Fruit fly (Drosophila melanogaster) whole organism, adult: ENCODE results near the gene CG17681.

Source experiments
- CG12768 ChIP-seq: fragments of 200-800 bp; sonication (Bioruptor generic); optimal IDR thresholded peaks from 2 replicates; lab custom pipeline; 2017; ENCODE audit warnings: missing biosample characterization, missing genetic modification characterization, mild to moderate bottlenecking, moderate library complexity, missing genetic modification reagents
- CG1620 ChIP-seq: fragments of 200-800 bp; sonication (Bioruptor generic); optimal IDR thresholded peaks from 2 replicates; lab custom pipeline; 2016; ENCODE audit warnings: missing biosample characterization, missing genetic modification characterization
- CG5204 ChIP-seq: fragments of 200-800 bp; sonication (Bioruptor generic); optimal IDR thresholded peaks from 2 replicates; lab custom pipeline; 2016; ENCODE audit warnings: missing biosample characterization, missing genetic modification characterization
- CG7101 ChIP-seq: fragments of 200-800 bp; sonication (Bioruptor generic); optimal IDR thresholded peaks from 2 replicates; lab custom pipeline; 2018; ENCODE audit warnings: missing biosample characterization, mild to moderate bottlenecking, missing genetic modification characterization, moderate library complexity
- Clk ChIP-seq: fragments of 200-800 bp; sonication (Bioruptor generic); optimal IDR thresholded peaks from 2 replicates; lab custom pipeline; 2017; ENCODE audit warnings: missing biosample characterization, missing genetic modification characterization
- Crg-1 ChIP-seq: fragments of 200-800 bp; sonication (Bioruptor generic); optimal IDR thresholded peaks from 2 replicates; lab custom pipeline; 2016; ENCODE audit warnings: missing biosample characterization, missing genetic modification characterization
- Mnt ChIP-seq: fragments of 200-800 bp; sonication (Bioruptor generic); optimal IDR thresholded peaks from 2 replicates; lab custom pipeline; 2016; ENCODE audit warnings: missing biosample characterization, mild to moderate bottlenecking, missing genetic modification characterization
- cic ChIP-seq: fragments of 200-800 bp; sonication (Bioruptor generic); optimal IDR thresholded peaks from 2 replicates; lab custom pipeline; 2017; ENCODE audit warnings: missing biosample characterization, mild to moderate bottlenecking, missing genetic modification characterization, moderate library complexity
- cnc ChIP-seq, 2 experiments: fragments of >200 bp; optimal IDR thresholded peaks; 2 replicates each; lab custom pipeline; 2017
- kay ChIP-seq: fragments of 200-800 bp; sonication (Bioruptor generic); peaks from one replicate; lab custom pipeline; 2016; ENCODE audit warnings: missing biosample characterization, missing genetic modification characterization, borderline replicate concordance
- ovo ChIP-seq: fragments of 200-800 bp; sonication (Bioruptor generic); optimal IDR thresholded peaks from 2 replicates; lab custom pipeline; 2016; ENCODE audit warnings: missing biosample characterization, missing genetic modification characterization
- pad ChIP-seq: fragments of 200-800 bp; sonication (Bioruptor generic); optimal IDR thresholded peaks from 3 replicates; lab custom pipeline; 2017; ENCODE audit warnings: missing biosample characterization, missing genetic modification characterization, mild to moderate bottlenecking, moderate library complexity, missing genetic modification reagents
- tj ChIP-seq: fragments of 200-800 bp; sonication (Bioruptor generic); optimal IDR thresholded peaks from 3 replicates; lab custom pipeline; 2017; ENCODE audit warnings: missing biosample characterization, mild to moderate bottlenecking, missing genetic modification characterization, moderate library complexity
- toe ChIP-seq: fragments of 200-800 bp; sonication (Bioruptor generic); optimal IDR thresholded peaks from 2 replicates; lab custom pipeline; 2016; ENCODE audit warnings: missing biosample characterization, missing genetic modification characterization

DNA sequence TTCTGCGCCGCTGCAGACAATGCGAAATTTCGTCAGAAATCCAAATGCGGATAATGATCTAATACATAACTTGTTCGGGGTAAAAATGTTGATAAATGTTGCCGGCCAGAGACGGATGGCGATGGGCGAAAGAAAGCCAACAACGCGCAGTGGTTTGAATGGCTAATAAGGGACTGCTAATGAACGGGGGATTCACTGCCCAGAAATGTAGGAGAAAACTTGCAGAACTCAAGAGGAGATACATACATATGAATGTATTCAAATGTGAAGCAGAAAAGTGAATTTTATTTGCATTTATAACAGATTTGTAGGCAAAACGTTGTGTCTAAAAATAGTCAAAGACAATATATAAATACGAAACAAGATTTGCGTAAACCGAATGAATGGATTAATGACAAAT is 7.1 kb upstream of the CG17681 start:
- TF ChIP-seq CG5204 (GFP tag; lab: Kevin White, UChicago) (no peak), Crg-1 (GFP tag; lab: Kevin White, UChicago) (no peak), kay (GFP tag; lab: Kevin White, UChicago) (no peak), Clk (GFP tag; lab: Kevin White, UChicago) (no peak), tj (GFP tag; lab: Kevin White, UChicago) (no peak), Mnt (GFP tag; lab: Kevin White, UChicago) (no peak), cnc (optimal IDR thresholded peaks at IDR 0.05; lab: Kevin White, UChicago) (no peak), CG12768 (no peak), ovo (no peak), cic (GFP tag; lab: Kevin White, UChicago) (no peak), pad (GFP tag; lab: Kevin White, UChicago) (no peak), toe (no peak), CG1620 (GFP tag; lab: Kevin White, UChicago) (no peak), CG7101 (tag; lab: Kevin White, UChicago) (no peak)
